Worm (Caenorhabditis elegans): ENCODE data around the gene F23D12.4.

Gene F23D12.4

ce11 chrX:14437806-14438205 is 7.0 kb upstream of the F23D12.4 start (continued):
- TF ChIP-seq daf-16 (GFP tag; optimal IDR thresholded peaks at IDR 0.05), result peak in 1 of 2 experiments; percentile 79
- peak; percentile 66 for TF ChIP-seq daf-16 (tag; optimal IDR thresholded peaks at IDR 0.05)
- peak; percentile 59; the same call in 1 of the 2 replicates for TF ChIP-seq php-3 (GFP tag; IDR thresholded peaks at IDR 0.05)
- 0 out of 2 replicates have a peak, but pooled peaks have one; percentile 71 for TF ChIP-seq mdt-29 (GFP tag; IDR thresholded peaks at IDR 0.05)
- peak; percentile 9 for TF ChIP-seq T20F7.1 (GFP tag; optimal IDR thresholded peaks at IDR 0.05)

DNA sequence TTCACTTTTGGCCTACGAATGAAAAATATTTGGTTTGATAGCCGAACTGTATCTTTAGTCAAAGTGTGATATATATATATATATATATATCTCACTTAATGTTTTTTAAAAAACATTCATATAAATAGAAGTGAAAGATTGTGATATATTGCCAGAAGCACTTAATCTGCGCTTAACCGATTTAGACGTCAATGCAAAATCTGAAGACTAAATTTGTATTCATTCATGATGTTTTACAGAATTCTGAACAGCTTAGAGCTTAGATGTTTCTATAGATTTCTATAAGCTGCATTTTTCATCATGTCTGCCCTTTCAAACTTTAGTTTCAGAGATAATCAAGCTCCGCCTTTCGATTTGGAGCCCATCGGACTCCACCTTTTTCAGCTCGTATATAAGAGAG is 2.5 kb upstream of the F23D12.4 start, which contains the start of gene F23D12.3:
Gene F23D12.3 (plus strand): TSS at position 301 of the 400 bp plus-strand sequence.
- TF ChIP-seq spr-3 (GFP tag; optimal IDR thresholded peaks at IDR 0.05), result no peak
- TF ChIP-seq duxl-1 (tag; optimal IDR thresholded peaks at IDR 0.05; ENCODE audit: poor library complexity), result no peak
- TF ChIP-seq vab-7 (GFP tag; IDR thresholded peaks at IDR 0.05), result no peak
- TF ChIP-seq ZK337.2 (GFP tag; IDR thresholded peaks at IDR 0.05), result no peak
- TF ChIP-seq zip-2 (tag; optimal IDR thresholded peaks at IDR 0.05), result no peak
- no peak for TF ChIP-seq ceh-62 (tag; optimal IDR thresholded peaks at IDR 0.05)
- TF ChIP-seq mep-1 (tag; optimal IDR thresholded peaks at IDR 0.05), result no peak
- TF ChIP-seq nhr-42 (GFP tag; IDR thresholded peaks at IDR 0.05), result no peak
- no peak for TF ChIP-seq arid-1 (GFP tag; conservative IDR thresholded peaks at IDR 0.05)
- no peak for TF ChIP-seq nhr-11 (tag; optimal IDR thresholded peaks at IDR 0.05)
- no peak for TF ChIP-seq madf-5 (GFP tag; IDR thresholded peaks at IDR 0.05)
- no peak for TF ChIP-seq tra-1 (GFP tag; IDR thresholded peaks at IDR 0.05)

ce11 chrX:14447498-14447897 is 2.7 kb downstream of the F23D12.4 start:
- TF ChIP-seq egl-27 (tag; optimal IDR thresholded peaks at IDR 0.05), result no peak
- TF ChIP-seq unc-62 (GFP tag; optimal IDR thresholded peaks at IDR 0.05 in 1 of 2), result no peak
- TF ChIP-seq unc-62 (tag; optimal IDR thresholded peaks at IDR 0.05), result no peak
- no peak for TF ChIP-seq nhr-28 (tag; optimal IDR thresholded peaks at IDR 0.05)
- no peak for TF ChIP-seq pqm-1 (tag; optimal IDR thresholded peaks at IDR 0.05)
- TF ChIP-seq spr-3 (GFP tag; optimal IDR thresholded peaks at IDR 0.05), result no peak
- TF ChIP-seq ceh-32 (tag; optimal IDR thresholded peaks at IDR 0.05; ENCODE audit: poor library complexity), result no peak
- TF ChIP-seq ZK337.2 (GFP tag; IDR thresholded peaks at IDR 0.05), result no peak
- no peak for TF ChIP-seq attf-4 (tag; optimal IDR thresholded peaks at IDR 0.05)
- no peak for TF ChIP-seq ceh-44 (GFP tag; IDR thresholded peaks at IDR 0.05)
- no peak for TF ChIP-seq lsy-2 (tag; optimal IDR thresholded peaks at IDR 0.05)
- TF ChIP-seq aha-1 (tag), result no peak
- TF ChIP-seq vab-7 (GFP tag; IDR thresholded peaks at IDR 0.05), result no peak
- TF ChIP-seq zfp-3 (GFP tag; conservative IDR thresholded peaks at IDR 0.05), result no peak

- peak in 1 of 2 experiments; percentile 32 for TF ChIP-seq unc-62 (GFP tag; optimal IDR thresholded peaks at IDR 0.05 in 1 of 2)
- TF ChIP-seq unc-62 (tag; optimal IDR thresholded peaks at IDR 0.05), result no peak
- no peak for TF ChIP-seq zfp-2 (tag; optimal IDR thresholded peaks at IDR 0.05)
Measured at ce11 chrX:14447910-14448309, 3.1 kb downstream of the F23D12.4 start, which contains the start of gene jmjd-3.2. Gene jmjd-3.2 (plus strand): TSS chrX:14448210.

DNA sequence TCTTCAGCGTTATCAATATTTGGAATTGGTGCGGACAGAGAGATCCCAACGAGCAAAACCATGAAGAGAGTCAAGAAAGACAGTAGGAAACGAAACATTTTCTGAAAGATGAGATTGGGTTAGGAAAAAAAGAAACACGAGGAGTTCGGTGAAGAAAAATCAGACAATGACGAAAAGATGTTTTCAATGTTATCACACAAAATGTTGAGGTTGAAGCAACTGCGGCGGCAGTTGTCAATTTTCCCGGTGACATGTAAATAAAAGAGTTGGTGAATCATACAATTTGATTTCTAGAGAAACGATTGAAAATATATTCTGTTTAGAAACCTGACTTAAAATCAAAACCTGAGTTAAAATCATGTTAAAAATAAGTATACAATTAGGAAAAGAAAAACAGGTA is 8.9 kb downstream of the F23D12.4 start, which contains the start of gene F23D12.7:
Gene F23D12.7 (minus strand): TSS at position 101 of the 400 bp plus-strand sequence.
- TF ChIP-seq ztf-11 (tag; optimal IDR thresholded peaks at IDR 0.05), result no peak
- no peak for TF ChIP-seq mxl-3 (GFP tag; optimal IDR thresholded peaks at IDR 0.05)
- TF ChIP-seq daf-16 (GFP tag; optimal IDR thresholded peaks at IDR 0.05), result peak in 1 of 2 experiments; percentile 26
- TF ChIP-seq daf-16 (tag; optimal IDR thresholded peaks at IDR 0.05), result no peak

DNA sequence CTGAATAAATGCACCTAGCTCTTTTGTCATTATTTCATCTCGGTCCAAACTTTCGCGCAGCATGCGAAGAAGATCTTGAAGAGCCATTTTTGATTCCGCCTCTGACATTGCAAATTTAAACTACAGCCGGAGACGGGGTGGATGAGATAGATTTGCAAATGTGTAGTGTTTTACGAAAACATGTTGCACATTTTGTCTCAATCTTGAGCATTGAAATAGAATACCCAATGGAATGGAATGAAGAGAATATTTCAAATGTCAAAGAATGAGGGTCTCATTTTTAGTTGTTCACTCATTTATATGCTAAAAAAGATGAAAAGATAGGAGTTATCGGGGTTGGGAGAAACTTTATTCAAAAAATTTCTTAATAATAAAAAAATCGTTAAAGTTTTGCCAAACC is 10.6 kb downstream of the F23D12.4 start, which contains the start of gene Y66C5A.1:
Gene Y66C5A.1 (minus strand): TSS at position 101 of the 400 bp plus-strand sequence.
- TF ChIP-seq nhr-77 (tag; optimal IDR thresholded peaks at IDR 0.05), result no peak

All from whole organism, L4 larva.